Worm (Caenorhabditis elegans) whole organism, L4/young adult: ENCODE results near the gene ins-14.

Experiments
- W03F9.2 ChIP-seq: fragments of 150-350 bp; optimal IDR thresholded peaks from 2 replicates; lab custom pipeline; 2014; ENCODE audit warnings: missing biosample characterization, missing genetic modification characterization
- dao-5 ChIP-seq: sonication (generic microtip); optimal IDR thresholded peaks from 2 replicates; lab custom pipeline; 2016; ENCODE audit warnings: missing genotype, missing genetic modification characterization, moderate library complexity, missing compliant biosample characterization
- him-1 ChIP-seq: sonication (generic microtip); optimal IDR thresholded peaks from 2 replicates; lab custom pipeline; 2016; ENCODE audit warnings: missing genotype, missing genetic modification reagents, missing genetic modification characterization, missing compliant biosample characterization

ins-14 gene

ce11 chrII:6733718-6734117 is 11.9 kb downstream of the ins-14 start, which contains the start of gene T14B4.9:
Gene T14B4.9 (minus strand): TSS chrII:6733818.
- TF ChIP-seq him-1 (tag; lab: Kevin White, UChicago), result no peak
- no peak for TF ChIP-seq dao-5 (tag; lab: Kevin White, UChicago)
- TF ChIP-seq W03F9.2, result no peak

ce11 chrII:6729331-6729730 is 16.3 kb downstream of the ins-14 start, which contains the start of gene T14B4.8:
Gene T14B4.8 (minus strand): TSS chrII:6729390.
- TF ChIP-seq dao-5 (tag; lab: Kevin White, UChicago) (no peak), him-1 (tag; lab: Kevin White, UChicago) (no peak), W03F9.2 (no peak)

ce11 chrII:6726814-6727213 is 18.8 kb downstream of the ins-14 start:
- TF ChIP-seq dao-5 (tag; lab: Kevin White, UChicago) (no peak), him-1 (tag; lab: Kevin White, UChicago) (no peak), W03F9.2 (no peak)

ce11 chrII:6721581-6721980 is 24.0 kb downstream of the ins-14 start:
- TF ChIP-seq dao-5 (tag; lab: Kevin White, UChicago) (no peak), him-1 (tag; lab: Kevin White, UChicago) (peak; percentile 49)

- no peak for TF ChIP-seq dao-5 (tag; lab: Kevin White, UChicago)
- TF ChIP-seq him-1 (tag; lab: Kevin White, UChicago), result no peak
- no peak for TF ChIP-seq W03F9.2
Observed at ce11 chrII:6718221-6718620, 27.4 kb downstream of the ins-14 start, which contains the start of gene tsp-10. Gene tsp-10 (plus strand): TSS chrII:6718586.

- no peak for TF ChIP-seq him-1 (tag; lab: Kevin White, UChicago)
Observed at ce11 chrII:6716638-6717037, 29.0 kb downstream of the ins-14 start, which contains the start of the genes T14B4.5 and T14B4.20. Gene T14B4.5 (plus strand): TSS chrII:6716863. Gene T14B4.20 (plus strand): TSS chrII:6716901.

ce11 chrII:6715853-6716252 is 29.8 kb downstream of the ins-14 start:
- TF ChIP-seq him-1 (tag; lab: Kevin White, UChicago) (no peak), dao-5 (tag; lab: Kevin White, UChicago) (no peak), W03F9.2 (no peak)

ce11 chrII:6713832-6714342 is 31.7 kb downstream of the ins-14 start, which contains the start of gene dpy-2:
Gene dpy-2 (plus strand): TSS chrII:6714292.
- TF ChIP-seq him-1 (tag; lab: Kevin White, UChicago) (no peak), dao-5 (tag; lab: Kevin White, UChicago) (no peak), W03F9.2 (no peak)

ce11 chrII:6713003-6713402 is 32.6 kb downstream of the ins-14 start:
- TF ChIP-seq him-1 (tag; lab: Kevin White, UChicago) (no peak), dao-5 (tag; lab: Kevin White, UChicago) (no peak), W03F9.2 (no peak)

ce11 chrII:6712177-6712981 is 33.2 kb downstream of the ins-14 start, which contains the start of the genes dpy-10 and T14B4.19:
Gene dpy-10 (minus strand): TSS chrII:6712227.
Gene T14B4.19 (minus strand): TSS chrII:6712931.
- TF ChIP-seq him-1 (tag; lab: Kevin White, UChicago) (no peak), W03F9.2 (no peak), dao-5 (tag; lab: Kevin White, UChicago) (no peak)

- TF ChIP-seq dao-5 (tag; lab: Kevin White, UChicago) (no peak), W03F9.2 (no peak), him-1 (tag; lab: Kevin White, UChicago) (no peak)
Observed at ce11 chrII:6710596-6710995, 35.0 kb downstream of the ins-14 start.

ce11 chrII:6709680-6710079 is 35.9 kb downstream of the ins-14 start:
- TF ChIP-seq dao-5 (tag; lab: Kevin White, UChicago), result no peak
- no peak for TF ChIP-seq W03F9.2
- TF ChIP-seq him-1 (tag; lab: Kevin White, UChicago), result no peak

ce11 chrII:6708980-6709379 is 36.6 kb downstream of the ins-14 start:
- TF ChIP-seq dao-5 (tag; lab: Kevin White, UChicago) (no peak), him-1 (tag; lab: Kevin White, UChicago) (peak; percentile 56)
